Fruit fly (Drosophila melanogaster): ENCODE data around the gene rogdi.
A peak's percentile ranks its signal among the peaks of the same experiment; 100 is the strongest.

Gene rogdi

dm6 chr3L:17053932-17054331 lies 4.6 kb downstream of the rogdi start:
- TF ChIP-seq CG9948 (tag; optimal IDR thresholded peaks at IDR 0.05) (no peak), CG8301 (tag; optimal IDR thresholded peaks at IDR 0.05) (no peak), CG32121 (GFP tag; IDR thresholded peaks at IDR 0.05) (peak; percentile 65; the same call in 1 of the 2 replicates), Pif1A (GFP tag; optimal IDR thresholded peaks at IDR 0.05) (no peak), fd96Ca (GFP tag; IDR thresholded peaks at IDR 0.05) (no peak), CG8159 (tag; optimal IDR thresholded peaks at IDR 0.05) (no peak), CG13204 (GFP tag; optimal IDR thresholded peaks at IDR 0.05) (no peak)

dm6 chr3L:17055467-17055877 lies 6.2 kb downstream of the rogdi start, which contains the start of gene CG7724:
Gene CG7724, plus strand, starts transcription at chr3L:17055613.
- no peak; the same call in 2 of the 3 replicates for TF ChIP-seq CG4496 (GFP tag; IDR thresholded peaks at IDR 0.05)
- TF ChIP-seq fd96Ca (GFP tag; IDR thresholded peaks at IDR 0.05), result no peak
- no peak for TF ChIP-seq CG14655 (GFP tag; optimal IDR thresholded peaks at IDR 0.05)
- no peak for TF ChIP-seq Snoo (tag; optimal IDR thresholded peaks at IDR 0.05)
- TF ChIP-seq CG32121 (GFP tag; IDR thresholded peaks at IDR 0.05), result no peak
- no peak for TF ChIP-seq rn (GFP tag; IDR thresholded peaks at IDR 0.05)
- no peak for TF ChIP-seq CG8159 (tag; optimal IDR thresholded peaks at IDR 0.05)
- TF ChIP-seq CG8301 (tag; optimal IDR thresholded peaks at IDR 0.05), result no peak
- TF ChIP-seq gl (tag; optimal IDR thresholded peaks at IDR 0.05), result no peak

dm6 chr3L:17077273-17077672 lies 28.0 kb downstream of the rogdi start:
- TF ChIP-seq CG8159 (tag; optimal IDR thresholded peaks at IDR 0.05) (no peak), rn (GFP tag; IDR thresholded peaks at IDR 0.05) (no peak), CG10348 (GFP tag; IDR thresholded peaks at IDR 0.05) (no peak), Snoo (tag; optimal IDR thresholded peaks at IDR 0.05) (no peak), EcR (GFP tag; optimal IDR thresholded peaks at IDR 0.05) (no peak), CG8301 (tag; optimal IDR thresholded peaks at IDR 0.05) (no peak)
